Worm (Caenorhabditis elegans) whole organism, young adult: ENCODE results near the gene toc-1.

Experiments
- ceh-79 ChIP-seq: sonication (generic microtip); optimal IDR thresholded peaks from 2 replicates; lab custom pipeline; 2017; ENCODE audit warnings: mild to moderate bottlenecking, missing genetic modification characterization, missing compliant biosample characterization
- lin-26 ChIP-seq: fragments of 200-800 bp; sonication (Bioruptor generic); IDR thresholded peaks from 2 replicates; pipeline ENCODE4 v1.3.6; 2022; ENCODE audit warnings: missing genetic modification reagents, missing genetic modification characterization, missing compliant biosample characterization
- repo-1 ChIP-seq: sonication (generic microtip); optimal IDR thresholded peaks from 2 replicates; lab custom pipeline; 2017; ENCODE audit warnings: mild to moderate bottlenecking, missing genetic modification characterization, missing compliant biosample characterization
- sdz-38 ChIP-seq: sonication (generic microtip); optimal IDR thresholded peaks from 2 replicates; lab custom pipeline; 2016; ENCODE audit warnings: missing genotype, missing genetic modification characterization, missing compliant biosample characterization
- unc-62 ChIP-seq: fragments of 150-350 bp; optimal IDR thresholded peaks from 2 replicates; lab custom pipeline; 2014; ENCODE audit warnings: missing biosample characterization, missing genetic modification reagents, missing genetic modification characterization

- TF ChIP-seq unc-62 (GFP tag; lab: Kevin White, UChicago): no peak
- no peak for TF ChIP-seq sdz-38 (tag; lab: Kevin White, UChicago)
- no peak for TF ChIP-seq ceh-79 (tag; lab: Kevin White, UChicago)
- TF ChIP-seq repo-1 (tag; lab: Kevin White, UChicago): no peak
- TF ChIP-seq lin-26: no peak
Observed at ce11 chrIII:5310940-5311339, 35.9 kb downstream of the toc-1 start, which contains the start of gene pqe-1.
